Worm (Caenorhabditis elegans) whole organism, mixed stage, embryonic: ENCODE measurements around the gene D1079.1.

Experiments
- blmp-1 ChIP-seq: fragments of 150-350 bp; optimal IDR thresholded peaks from 2 replicates; lab custom pipeline; 2014; ENCODE audit warnings: missing biosample characterization, missing genetic modification characterization
- ceh-43 ChIP-seq: fragments of 200-800 bp; sonication (Bioruptor generic); optimal IDR thresholded peaks from 2 replicates; lab custom pipeline; 2018; ENCODE audit warnings: mild to moderate bottlenecking, missing genetic modification characterization, moderate library complexity, missing compliant biosample characterization
- ces-1 ChIP-seq: fragments of 150-350 bp; optimal IDR thresholded peaks from 2 replicates; lab custom pipeline; 2014; ENCODE audit warnings: missing biosample characterization, missing genetic modification reagents, missing genetic modification characterization
- elt-3 ChIP-seq: fragments of 150-350 bp; optimal IDR thresholded peaks from 2 replicates; lab custom pipeline; 2014; ENCODE audit warnings: missing biosample characterization, missing genetic modification characterization
- lin-13 ChIP-seq: fragments of 150-350 bp; optimal IDR thresholded peaks from 2 replicates; lab custom pipeline; 2014; ENCODE audit warnings: missing biosample characterization, missing genetic modification characterization
- lsy-2 ChIP-seq: fragments of 150-350 bp; optimal IDR thresholded peaks from 2 replicates; lab custom pipeline; 2014; ENCODE audit warnings: missing biosample characterization, missing genetic modification characterization
- mab-5 ChIP-seq: fragments of 150-350 bp; optimal IDR thresholded peaks from 2 replicates; lab custom pipeline; 2014; ENCODE audit warnings: missing biosample characterization, missing genetic modification characterization
- nhr-12 ChIP-seq: fragments of 150-350 bp; optimal IDR thresholded peaks from 2 replicates; lab custom pipeline; 2014; ENCODE audit warnings: missing biosample characterization, missing genetic modification characterization
- nhr-237 ChIP-seq: fragments of 150-350 bp; optimal IDR thresholded peaks from 2 replicates; lab custom pipeline; 2014; ENCODE audit warnings: missing biosample characterization, missing genetic modification characterization
- nhr-28 ChIP-seq: fragments of 150-350 bp; optimal IDR thresholded peaks from 2 replicates; lab custom pipeline; 2014; ENCODE audit warnings: missing biosample characterization, missing genetic modification characterization
- sem-2 ChIP-seq: fragments of 200-800 bp; sonication (Bioruptor generic); optimal IDR thresholded peaks from 2 replicates; lab custom pipeline; 2018; ENCODE audit warnings: mild to moderate bottlenecking, missing genetic modification characterization, missing compliant biosample characterization
- snpc-4 ChIP-seq: fragments of 150-350 bp; optimal IDR thresholded peaks from 2 replicates; lab custom pipeline; 2014; ENCODE audit warnings: missing biosample characterization, missing genetic modification characterization
- unc-39 ChIP-seq: fragments of 150-350 bp; optimal IDR thresholded peaks from 2 replicates; lab custom pipeline; 2014; ENCODE audit warnings: missing biosample characterization, missing genetic modification characterization
- unc-62 ChIP-seq: fragments of 150-350 bp; optimal IDR thresholded peaks from 2 replicates; lab custom pipeline; 2014; ENCODE audit warnings: missing biosample characterization, missing genetic modification reagents, missing genetic modification characterization

ce11 chrX:4444843-4445242, 41.9 kb downstream of the D1079.1 start:
- TF ChIP-seq nhr-12 (tag; lab: Kevin White, UChicago) (no peak), elt-3 (tag; lab: Kevin White, UChicago) (no peak), unc-39 (tag; lab: Kevin White, UChicago) (no peak), blmp-1 (tag; lab: Kevin White, UChicago) (no peak), nhr-28 (tag; lab: Kevin White, UChicago) (no peak), ceh-43 (GFP tag; lab: Kevin White, UChicago) (no peak), snpc-4 (tag; lab: Kevin White, UChicago) (no peak), sem-2 (GFP tag; lab: Kevin White, UChicago) (no peak), lin-13 (tag; lab: Kevin White, UChicago) (no peak), lsy-2 (tag; lab: Kevin White, UChicago) (no peak), ces-1 (no peak), unc-62 (no peak), nhr-237 (tag; lab: Kevin White, UChicago) (no peak), mab-5 (tag; lab: Kevin White, UChicago) (no peak)
